Worm (Caenorhabditis elegans): ENCODE results near the gene F01G10.9.

The F01G10.9 gene

ce11 chrIV:10275050-10275449, 15.6 kb upstream of the F01G10.9 start:
- no peak for TF ChIP-seq ceh-16 (tag; optimal IDR thresholded peaks at IDR 0.05)
- TF ChIP-seq nhr-25 (tag; optimal IDR thresholded peaks at IDR 0.05): no peak
- no peak for TF ChIP-seq hmg-11 (tag; optimal IDR thresholded peaks at IDR 0.05)
- no peak for TF ChIP-seq zag-1 (tag; optimal IDR thresholded peaks at IDR 0.05)
- TF ChIP-seq nhr-28 (tag; optimal IDR thresholded peaks at IDR 0.05): no peak
- no peak for TF ChIP-seq pqm-1 (tag; optimal IDR thresholded peaks at IDR 0.05)

ce11 chrIV:10273781-10274313, 14.4 kb upstream of the F01G10.9 start, which contains the start of gene Y43C5A.3:
Y43C5A.3 (plus strand) TSS chrIV:10274036.
- TF ChIP-seq nfya-1 (tag; optimal IDR thresholded peaks at IDR 0.05; ENCODE audit: insufficient read depth): no peak
- TF ChIP-seq nhr-23 (tag; optimal IDR thresholded peaks at IDR 0.05): peak; percentile 57

ce11 chrIV:10273360-10273759, 13.9 kb upstream of the F01G10.9 start:
- TF ChIP-seq ZK546.5 (tag; optimal IDR thresholded peaks at IDR 0.05): no peak
- no peak for TF ChIP-seq nfya-1 (tag; optimal IDR thresholded peaks at IDR 0.05; ENCODE audit: insufficient read depth)
- TF ChIP-seq nhr-25 (tag; optimal IDR thresholded peaks at IDR 0.05): no peak
- TF ChIP-seq pha-4 (tag; optimal IDR thresholded peaks at IDR 0.05): no peak
- TF ChIP-seq ceh-82 (tag; optimal IDR thresholded peaks at IDR 0.05): no peak
- TF ChIP-seq daf-12 (tag; optimal IDR thresholded peaks at IDR 0.05): no peak
- no peak for TF ChIP-seq nhr-67 (tag; optimal IDR thresholded peaks at IDR 0.05)
- no peak for TF ChIP-seq pqm-1 (tag; optimal IDR thresholded peaks at IDR 0.05)
- no peak for TF ChIP-seq unc-62 (GFP tag; optimal IDR thresholded peaks at IDR 0.05)
- no peak for TF ChIP-seq elt-3 (tag; optimal IDR thresholded peaks at IDR 0.05)
- no peak for TF ChIP-seq ceh-9 (tag; optimal IDR thresholded peaks at IDR 0.05)
- TF ChIP-seq ceh-28 (tag; optimal IDR thresholded peaks at IDR 0.05): no peak

- TF ChIP-seq pqm-1 (tag; optimal IDR thresholded peaks at IDR 0.05) (peak; percentile 34), elt-2 (tag; optimal IDR thresholded peaks at IDR 0.05) (peak; percentile 69), ZK546.5 (tag; optimal IDR thresholded peaks at IDR 0.05) (no peak), pha-4 (tag; optimal IDR thresholded peaks at IDR 0.05) (peak; percentile 22), hmg-11 (tag; optimal IDR thresholded peaks at IDR 0.05) (no peak)
Measured at ce11 chrIV:10269137-10269933, 9.9 kb upstream of the F01G10.9 start, which contains the start of the genes nspd-7 and Y43C5A.2. nspd-7 (minus strand) TSS chrIV:10269187. Y43C5A.2 (plus strand) TSS chrIV:10269883.

- TF ChIP-seq ceh-28 (tag; optimal IDR thresholded peaks at IDR 0.05) (no peak), nhr-43 (tag; optimal IDR thresholded peaks at IDR 0.05; ENCODE audit: poor library complexity, severe bottlenecking) (peak; percentile 17), ama-1 (optimal IDR thresholded peaks at IDR 0.05) (no peak), unc-39 (tag; optimal IDR thresholded peaks at IDR 0.05) (no peak), nhr-23 (tag; optimal IDR thresholded peaks at IDR 0.05) (peak; percentile 88), lin-15B (tag; optimal IDR thresholded peaks at IDR 0.05) (no peak), jun-1 (tag; optimal IDR thresholded peaks at IDR 0.05) (no peak), aly-2 (tag; optimal IDR thresholded peaks at IDR 0.05) (no peak), ZK546.5 (tag; optimal IDR thresholded peaks at IDR 0.05) (no peak), eor-1 (tag; optimal IDR thresholded peaks at IDR 0.05) (no peak), pha-4 (tag; optimal IDR thresholded peaks at IDR 0.05) (no peak), lin-39 (tag; optimal IDR thresholded peaks at IDR 0.05) (no peak), nhr-237 (tag; optimal IDR thresholded peaks at IDR 0.05) (no peak), elt-1 (tag; optimal IDR thresholded peaks at IDR 0.05) (peak; percentile 92), ztf-11 (tag; optimal IDR thresholded peaks at IDR 0.05) (no peak), nhr-28 (tag; optimal IDR thresholded peaks at IDR 0.05) (no peak), fkh-2 (tag; optimal IDR thresholded peaks at IDR 0.05) (no peak), R02D3.7 (tag; optimal IDR thresholded peaks at IDR 0.05) (no peak), lsy-12 (tag; optimal IDR thresholded peaks at IDR 0.05) (no peak), elt-3 (tag; optimal IDR thresholded peaks at IDR 0.05) (peak in 2 of 3 experiments; percentile 79 to 95), nhr-67 (tag; optimal IDR thresholded peaks at IDR 0.05) (no peak), nhr-77 (tag; optimal IDR thresholded peaks at IDR 0.05) (no peak), mml-1 (tag; optimal IDR thresholded peaks at IDR 0.05) (no peak), ceh-9 (tag; optimal IDR thresholded peaks at IDR 0.05) (no peak), ztf-4 (tag; optimal IDR thresholded peaks at IDR 0.05) (no peak)
Measured at ce11 chrIV:10261061-10261460, 1.6 kb upstream of the F01G10.9 start.
